Worm (Caenorhabditis elegans) whole organism, young adult: ENCODE results near the gene rab-14.

Source experiments
- B0035.1 ChIP-seq: sonication (generic microtip); optimal IDR thresholded peaks from 2 replicates; lab custom pipeline; 2016; ENCODE audit warnings: missing genetic modification characterization, mild to moderate bottlenecking, missing compliant biosample characterization, missing genotype, missing genetic modification reagents
- D2030.7 ChIP-seq: fragments of 200-800 bp; sonication (Bioruptor generic); IDR thresholded peaks from 2 replicates; pipeline ENCODE4 v1.3.6; 2022; ENCODE audit warnings: missing genetic modification reagents, missing genetic modification characterization, missing compliant biosample characterization
- F10E7.11 ChIP-seq: sonication (generic microtip); optimal IDR thresholded peaks from 2 replicates; lab custom pipeline; 2017; ENCODE audit warnings: mild to moderate bottlenecking, missing genetic modification characterization, moderate library complexity, missing compliant biosample characterization
- F23B12.7 ChIP-seq: sonication (generic microtip); optimal IDR thresholded peaks from 2 replicates; lab custom pipeline; 2017; ENCODE audit warnings: missing genetic modification characterization, mild to moderate bottlenecking, missing compliant biosample characterization, antibody characterized with exemption, moderate library complexity; ENCODE audit not compliant: insufficient read depth
- F33H1.4 ChIP-seq: fragments of 200-800 bp; sonication (Bioruptor generic); IDR thresholded peaks from 2 replicates; pipeline ENCODE4 v1.3.6; 2022; ENCODE audit warnings: missing genetic modification reagents, missing genetic modification characterization, missing compliant biosample characterization
- K12H6.12 ChIP-seq: fragments of 200-800 bp; sonication (Bioruptor generic); optimal IDR thresholded peaks from 2 replicates; lab custom pipeline; 2018; ENCODE audit warnings: mild to moderate bottlenecking, missing genetic modification characterization, missing compliant biosample characterization
- T07F8.4 ChIP-seq: sonication (generic microtip); optimal IDR thresholded peaks from 2 replicates; lab custom pipeline; 2016; ENCODE audit warnings: mild to moderate bottlenecking, missing genetic modification characterization, moderate library complexity, missing compliant biosample characterization
- T26A5.8 ChIP-seq: sonication (generic microtip); optimal IDR thresholded peaks from 2 replicates; lab custom pipeline; 2016; ENCODE audit warnings: missing genetic modification characterization, missing compliant biosample characterization
- Y67H2A.10 ChIP-seq: fragments of 200-800 bp; sonication (Bioruptor generic); conservative IDR thresholded peaks from 2 replicates; pipeline ENCODE4 v1.3.6; 2022; ENCODE audit warnings: missing genetic modification reagents, missing genetic modification characterization, missing compliant biosample characterization
- aptf-3 ChIP-seq: fragments of 200-800 bp; sonication (Bioruptor generic); IDR thresholded peaks from 2 replicates; pipeline ENCODE4 v1.3.6; 2022; ENCODE audit warnings: missing genetic modification characterization, missing compliant biosample characterization
- attf-3 ChIP-seq: fragments of 200-800 bp; sonication (Bioruptor generic); conservative IDR thresholded peaks from 2 replicates; pipeline ENCODE4 v1.3.6; 2022; ENCODE audit warnings: missing genetic modification reagents, missing genetic modification characterization, missing compliant biosample characterization
- attf-5 ChIP-seq: fragments of 200-800 bp; sonication (Bioruptor generic); optimal IDR thresholded peaks from 2 replicates; lab custom pipeline; 2018; ENCODE audit warnings: mild to moderate bottlenecking, missing genetic modification characterization, missing compliant biosample characterization
- cebp-1 ChIP-seq, 2 experiments: fragments of 200-800 bp in 1 of 2; sonication (Bioruptor generic) in 1 of 2; sonication (generic microtip) in 1 of 2; IDR thresholded peaks in 1 of 2; optimal IDR thresholded peaks in 1 of 2; 2 replicates each; pipeline versions ENCODE4 v1.3.6 to Lab custom; 2017 to 2022; ENCODE audit warnings: missing compliant biosample characterization in 2 of 2, missing genetic modification characterization in 2 of 2, mild to moderate bottlenecking in 1 of 2, missing genetic modification reagents in 1 of 2, moderate library complexity in 1 of 2
- cebp-2 ChIP-seq: fragments of 200-800 bp; sonication (Bioruptor generic); IDR thresholded peaks from 2 replicates; pipeline ENCODE4 v1.3.6; 2022; ENCODE audit warnings: missing genetic modification characterization, missing compliant biosample characterization
- ceh-27 ChIP-seq: fragments of 200-800 bp; sonication (Bioruptor generic); optimal IDR thresholded peaks from 2 replicates; lab custom pipeline; 2018; ENCODE audit warnings: mild to moderate bottlenecking, missing genetic modification characterization, moderate library complexity, missing compliant biosample characterization
- ceh-58 ChIP-seq: fragments of 200-800 bp; sonication (Bioruptor generic); IDR thresholded peaks from 2 replicates; pipeline ENCODE4 v1.3.6; 2022; ENCODE audit warnings: missing genetic modification characterization, missing compliant biosample characterization
- chd-7 ChIP-seq: sonication (generic microtip); optimal IDR thresholded peaks from 2 replicates; lab custom pipeline; 2016; ENCODE audit warnings: mild to moderate bottlenecking, missing genetic modification characterization, moderate library complexity, missing compliant biosample characterization
- dox-1 ChIP-seq: fragments of 200-800 bp; sonication (Bioruptor generic); IDR thresholded peaks from 2 replicates; pipeline ENCODE4 v1.3.6; 2022; ENCODE audit warnings: missing genetic modification reagents, missing genetic modification characterization, missing compliant biosample characterization
- egl-18 ChIP-seq: fragments of 200-800 bp; sonication (Bioruptor generic); IDR thresholded peaks from 2 replicates; pipeline ENCODE4 v1.3.6; 2022; ENCODE audit warnings: missing genetic modification reagents, missing genetic modification characterization, missing compliant biosample characterization
- ets-4 ChIP-seq: fragments of 200-800 bp; sonication (Bioruptor generic); optimal IDR thresholded peaks from 2 replicates; lab custom pipeline; 2018; ENCODE audit warnings: mild to moderate bottlenecking, missing genetic modification characterization, missing compliant biosample characterization
- hlh-12 ChIP-seq: sonication (generic microtip); optimal IDR thresholded peaks from 2 replicates; lab custom pipeline; 2016; ENCODE audit warnings: missing genetic modification characterization, missing compliant biosample characterization
- hmg-1.2 ChIP-seq: fragments of 200-800 bp; sonication (Bioruptor generic); IDR thresholded peaks from 2 replicates; pipeline ENCODE4 v1.3.6; 2022; ENCODE audit warnings: missing genetic modification reagents, missing genetic modification characterization, missing compliant biosample characterization
- let-526 ChIP-seq: fragments of 200-800 bp; sonication (Bioruptor generic); IDR thresholded peaks from 2 replicates; pipeline ENCODE4 v1.3.6; 2022; ENCODE audit warnings: missing genetic modification reagents, missing genetic modification characterization, missing compliant biosample characterization
- let-607 ChIP-seq, 2 experiments: fragments of 200-800 bp in 1 of 2; sonication (Bioruptor generic) in 1 of 2; sonication (generic microtip) in 1 of 2; optimal IDR thresholded peaks; 2 replicates each; lab custom pipeline; 2016 to 2018; ENCODE audit warnings: mild to moderate bottlenecking in 2 of 2, missing compliant biosample characterization in 2 of 2, missing genetic modification characterization in 2 of 2, moderate library complexity in 2 of 2, missing genotype in 1 of 2
- lin-26 ChIP-seq: fragments of 200-800 bp; sonication (Bioruptor generic); IDR thresholded peaks from 2 replicates; pipeline ENCODE4 v1.3.6; 2022; ENCODE audit warnings: missing genetic modification reagents, missing genetic modification characterization, missing compliant biosample characterization
- lin-40 ChIP-seq: sonication (generic microtip); optimal IDR thresholded peaks from 2 replicates; lab custom pipeline; 2016; ENCODE audit warnings: missing genetic modification characterization, mild to moderate bottlenecking, missing compliant biosample characterization, missing genotype, missing genetic modification reagents
- madf-3 ChIP-seq: fragments of 200-800 bp; sonication (Bioruptor generic); IDR thresholded peaks from 2 replicates; pipeline ENCODE4 v1.3.6; 2022; ENCODE audit warnings: missing genetic modification reagents, missing genetic modification characterization, missing compliant biosample characterization
- mcd-1 ChIP-seq: fragments of 200-800 bp; sonication (Bioruptor generic); IDR thresholded peaks from 2 replicates; pipeline ENCODE4 v1.3.6; 2022; ENCODE audit warnings: missing genetic modification reagents, missing genetic modification characterization, missing compliant biosample characterization
- nfya-1 ChIP-seq: sonication (generic microtip); optimal IDR thresholded peaks from 2 replicates; lab custom pipeline; 2017; ENCODE audit warnings: antibody characterized with exemption, missing compliant biosample characterization, missing genetic modification characterization, borderline replicate concordance; ENCODE audit not compliant: insufficient read depth
- nhr-179 ChIP-seq: sonication (generic microtip); optimal IDR thresholded peaks from 2 replicates; lab custom pipeline; 2016; ENCODE audit warnings: mild to moderate bottlenecking, missing genetic modification characterization, missing compliant biosample characterization
- nhr-80 ChIP-seq: sonication (generic microtip); optimal IDR thresholded peaks from 2 replicates; lab custom pipeline; 2016; ENCODE audit warnings: missing genetic modification characterization, missing compliant biosample characterization
- nhr-90 ChIP-seq: sonication (generic microtip); optimal IDR thresholded peaks from 2 replicates; lab custom pipeline; 2016; ENCODE audit warnings: missing genotype, mild to moderate bottlenecking, missing genetic modification characterization, missing compliant biosample characterization
- pha-4 ChIP-seq: fragments of 150-350 bp; sonication (generic microtip); optimal IDR thresholded peaks from 2 replicates; lab custom pipeline; 2014; ENCODE audit warnings: missing biosample characterization, missing genetic modification reagents, missing genetic modification characterization
- repo-1 ChIP-seq: sonication (generic microtip); optimal IDR thresholded peaks from 2 replicates; lab custom pipeline; 2017; ENCODE audit warnings: mild to moderate bottlenecking, missing genetic modification characterization, missing compliant biosample characterization
- sdz-38 ChIP-seq: sonication (generic microtip); optimal IDR thresholded peaks from 2 replicates; lab custom pipeline; 2016; ENCODE audit warnings: missing genotype, missing genetic modification characterization, missing compliant biosample characterization
- snpc-1.1 ChIP-seq: sonication (generic microtip); optimal IDR thresholded peaks from 2 replicates; lab custom pipeline; 2017; ENCODE audit warnings: missing genetic modification characterization, mild to moderate bottlenecking, missing compliant biosample characterization, antibody characterized with exemption, moderate library complexity, missing genotype, missing genetic modification reagents; ENCODE audit not compliant: insufficient read depth
- snpc-1.3 ChIP-seq: sonication (generic microtip); optimal IDR thresholded peaks from 2 replicates; lab custom pipeline; 2017; ENCODE audit warnings: missing genetic modification characterization, mild to moderate bottlenecking, missing compliant biosample characterization, antibody characterized with exemption, moderate library complexity, missing genotype, missing genetic modification reagents; ENCODE audit not compliant: insufficient read depth
- snpc-4 ChIP-seq, 5 experiments: fragments of 150-350 bp in 1 of 5; sonication (generic microtip) in 4 of 5; optimal IDR thresholded peaks; 2 replicates each; lab custom pipeline; 2014 to 2018; ENCODE audit warnings: missing genetic modification characterization in 5 of 5, missing biosample characterization in 3 of 5, antibody characterized with exemption in 2 of 5, mild to moderate bottlenecking in 2 of 5, missing compliant biosample characterization in 2 of 5, missing genotype in 2 of 5, moderate library complexity in 2 of 5, missing genetic modification reagents in 1 of 5
- somi-1 ChIP-seq: fragments of 200-800 bp; sonication (Bioruptor generic); optimal IDR thresholded peaks from 2 replicates; lab custom pipeline; 2018; ENCODE audit warnings: mild to moderate bottlenecking, missing genetic modification characterization, missing compliant biosample characterization
- unc-130 ChIP-seq: sonication (generic microtip); optimal IDR thresholded peaks from 2 replicates; lab custom pipeline; 2016; ENCODE audit warnings: missing genetic modification reagents, missing genetic modification characterization, missing compliant biosample characterization
- ztf-25 ChIP-seq: fragments of 200-800 bp; sonication (Bioruptor generic); IDR thresholded peaks from 2 replicates; pipeline ENCODE4 v1.3.6; 2022; ENCODE audit warnings: missing genetic modification reagents, missing genetic modification characterization, missing compliant biosample characterization

rab-14 gene

DNA sequence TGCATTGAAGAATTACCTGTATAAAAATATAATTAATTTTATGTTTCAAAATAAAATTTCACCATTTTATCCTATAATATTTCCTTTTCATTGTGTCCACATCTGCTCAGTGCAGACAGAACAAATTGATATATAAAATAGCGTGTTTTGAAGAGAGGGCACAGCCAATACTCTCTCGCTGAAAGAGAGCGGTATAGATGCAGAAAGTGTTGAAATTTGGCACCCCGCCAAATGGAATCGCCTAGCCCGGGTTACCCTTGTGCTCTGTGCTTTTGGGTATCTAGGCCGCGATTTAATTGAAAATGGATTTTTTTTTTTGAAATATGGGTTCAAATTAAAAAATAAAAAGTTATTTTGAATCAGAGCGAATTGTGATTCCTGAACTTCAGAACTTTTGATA is 10.7 kb upstream of the rab-14 start:
- TF ChIP-seq let-526 (GFP tag; lab: Robert Waterston, UW): no peak
- no peak for TF ChIP-seq egl-18 (GFP tag; lab: Robert Waterston, UW)
- TF ChIP-seq cebp-1 (GFP tag; IDR thresholded peaks at IDR 0.05; lab: Robert Waterston, UW): peak; percentile 19; the same call in 1 of the 2 replicates
- TF ChIP-seq cebp-1 (tag; optimal IDR thresholded peaks at IDR 0.05; lab: Kevin White, UChicago): peak; percentile 77
- TF ChIP-seq, all 124 proteins: peak for 1

DNA sequence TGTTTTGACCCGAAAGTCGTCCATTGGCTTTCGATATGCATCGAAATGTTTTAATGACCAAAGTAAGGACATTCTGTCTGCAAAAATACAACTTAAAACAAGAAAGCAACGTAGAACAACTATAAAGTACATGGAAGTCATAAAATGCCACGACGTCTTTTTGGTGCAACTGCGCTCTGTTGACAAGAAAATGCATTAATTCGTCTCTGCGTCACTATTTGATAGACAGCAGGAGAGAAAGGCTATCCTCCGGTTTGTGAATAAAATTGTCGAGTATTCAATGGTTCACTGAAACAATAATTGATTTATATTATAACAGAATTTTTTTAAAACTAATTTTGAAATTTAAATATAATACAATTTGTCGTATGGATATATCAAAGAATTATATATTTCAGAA is 10.0 kb upstream of the rab-14 start, which contains the start of gene ergi-3:
ergi-3 (minus strand) TSS at position 311 of the 400 bp plus-strand sequence.
- peak; percentile 32 for TF ChIP-seq F23B12.7
- TF ChIP-seq egl-18 (GFP tag; lab: Robert Waterston, UW): no peak
- no peak for TF ChIP-seq D2030.7
- TF ChIP-seq F33H1.4: no peak
- TF ChIP-seq cebp-1 (GFP tag; IDR thresholded peaks at IDR 0.05; lab: Robert Waterston, UW): no peak
- peak; percentile 26 for TF ChIP-seq cebp-1 (tag; optimal IDR thresholded peaks at IDR 0.05; lab: Kevin White, UChicago)
- peak; percentile 78 for TF ChIP-seq mcd-1 (GFP tag; lab: Robert Waterston, UW)
- no peak for TF ChIP-seq nhr-90
- TF ChIP-seq K12H6.12 (tag; lab: Kevin White, UChicago): peak; percentile 11
- peak; percentile 93 to 94 for TF ChIP-seq let-607 (tag; optimal IDR thresholded peaks at IDR 0.05; lab: Kevin White, UChicago)
- no peak for TF ChIP-seq nfya-1
- no peak for TF ChIP-seq aptf-3 (GFP tag; lab: Robert Waterston, UW)
- no peak for TF ChIP-seq snpc-4 (GFP tag; optimal IDR thresholded peaks at IDR 0.05; lab: Kevin White, UChicago)
- TF ChIP-seq snpc-4 (tag; optimal IDR thresholded peaks at IDR 0.05; lab: Kevin White, UChicago): peak in 1 of 4 experiments; percentile 37
- TF ChIP-seq nhr-80 (tag; lab: Kevin White, UChicago): peak; percentile 75
- TF ChIP-seq lin-40: no peak
- peak; percentile 53 for TF ChIP-seq attf-5
- TF ChIP-seq madf-3 (GFP tag; lab: Robert Waterston, UW): no peak
- no peak for TF ChIP-seq ztf-25 (GFP tag; lab: Robert Waterston, UW)

DNA sequence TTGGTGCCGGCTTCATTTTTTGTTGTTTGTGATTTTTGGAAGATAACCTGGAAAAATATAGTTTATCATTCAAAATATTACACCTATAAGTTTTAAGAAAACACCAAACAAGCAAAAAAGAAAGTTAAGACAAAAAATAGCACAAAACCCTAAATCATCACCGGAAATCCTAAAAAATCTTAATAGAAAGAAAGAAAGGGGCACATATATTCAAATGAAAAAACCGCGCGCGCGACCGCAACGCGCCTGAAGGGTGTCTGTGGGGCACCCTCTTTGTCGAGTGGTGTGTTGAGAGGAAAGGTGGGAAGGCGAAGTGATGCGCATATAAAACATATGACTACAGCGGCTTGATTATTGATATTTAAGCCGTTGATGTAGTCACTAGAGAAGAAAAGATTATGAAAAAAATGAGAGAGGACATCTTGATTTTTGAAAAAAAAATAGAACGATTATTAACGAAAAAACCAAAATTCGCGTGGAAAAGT is 7.4 kb upstream of the rab-14 start, which contains the start of gene K09E9.3:
K09E9.3 (minus strand) TSS at position 51 of the 485 bp plus-strand sequence.
- no peak for TF ChIP-seq dox-1 (GFP tag; lab: Robert Waterston, UW)
- TF ChIP-seq somi-1 (GFP tag; lab: Kevin White, UChicago): no peak
- TF ChIP-seq attf-3 (GFP tag; lab: Robert Waterston, UW): no peak
- no peak for TF ChIP-seq unc-130
- peak; percentile 23; the same call in 1 of the 2 replicates for TF ChIP-seq hmg-1.2 (GFP tag; lab: Robert Waterston, UW)
- no peak for TF ChIP-seq snpc-1.1
- no peak for TF ChIP-seq lin-26 (GFP tag; lab: Robert Waterston, UW)
- TF ChIP-seq B0035.1 (tag; lab: Kevin White, UChicago): no peak

ce11 chrX:15610527-15611091 is 4.2 kb upstream of the rab-14 start:
- TF ChIP-seq pha-4 (tag; lab: Kevin White, UChicago): peak; percentile 76
- no peak for TF ChIP-seq hlh-12 (tag; lab: Kevin White, UChicago)
- TF ChIP-seq cebp-2 (GFP tag; lab: Robert Waterston, UW): no peak
- TF ChIP-seq T26A5.8 (tag; lab: Kevin White, UChicago): no peak
- no peak for TF ChIP-seq ceh-58 (GFP tag; lab: Robert Waterston, UW)
- no peak for TF ChIP-seq egl-18 (GFP tag; lab: Robert Waterston, UW)
- no peak for TF ChIP-seq ceh-27
- peak; percentile 49 for TF ChIP-seq repo-1 (tag; lab: Kevin White, UChicago)
- peak; percentile 58; the same call in 1 of the 2 replicates for TF ChIP-seq let-526 (GFP tag; lab: Robert Waterston, UW)
- peak; percentile 51 for TF ChIP-seq sdz-38
- no peak for TF ChIP-seq nhr-179 (tag; lab: Kevin White, UChicago)
- TF ChIP-seq F10E7.11 (tag; lab: Kevin White, UChicago): no peak
- TF ChIP-seq snpc-1.3: no peak
- TF ChIP-seq chd-7: peak; percentile 50
- TF ChIP-seq nhr-90: peak; percentile 68
- TF ChIP-seq T07F8.4 (tag; lab: Kevin White, UChicago): no peak
- TF ChIP-seq ets-4 (GFP tag; lab: Kevin White, UChicago): peak; percentile 32
- no peak for TF ChIP-seq Y67H2A.10
- TF ChIP-seq D2030.7: no peak
